Fruit fly (Drosophila melanogaster) whole organism, adult: Measurements from ENCODE around the gene foi.

Experiments used
- CG11617 ChIP-seq: fragments of 200-800 bp; sonication (Bioruptor generic); optimal IDR thresholded peaks from 2 replicates; lab custom pipeline; 2017; ENCODE audit warnings: mild to moderate bottlenecking, missing biosample characterization, missing genetic modification reagents, missing genetic modification characterization
- CG12768 ChIP-seq: fragments of 200-800 bp; sonication (Bioruptor generic); optimal IDR thresholded peaks from 2 replicates; lab custom pipeline; 2017; ENCODE audit warnings: missing biosample characterization, missing genetic modification characterization, mild to moderate bottlenecking, moderate library complexity, missing genetic modification reagents
- CG14711 ChIP-seq: fragments of 200-800 bp; sonication (Bioruptor generic); optimal IDR thresholded peaks from 2 replicates; lab custom pipeline; 2018; ENCODE audit warnings: missing biosample characterization, mild to moderate bottlenecking, missing genetic modification characterization, moderate library complexity
- CG1620 ChIP-seq: fragments of 200-800 bp; sonication (Bioruptor generic); optimal IDR thresholded peaks from 2 replicates; lab custom pipeline; 2016; ENCODE audit warnings: missing biosample characterization, missing genetic modification characterization
- CG33017 ChIP-seq: fragments of 200-800 bp; sonication (Bioruptor generic); optimal IDR thresholded peaks from 2 replicates; lab custom pipeline; 2018; ENCODE audit warnings: missing biosample characterization, mild to moderate bottlenecking, missing genetic modification characterization, moderate library complexity
- CG5204 ChIP-seq: fragments of 200-800 bp; sonication (Bioruptor generic); optimal IDR thresholded peaks from 2 replicates; lab custom pipeline; 2016; ENCODE audit warnings: missing biosample characterization, missing genetic modification characterization
- CG7045 ChIP-seq: fragments of 200-800 bp; sonication (Bioruptor generic); optimal IDR thresholded peaks from 2 replicates; lab custom pipeline; 2017; ENCODE audit warnings: missing biosample characterization, mild to moderate bottlenecking, missing genetic modification characterization
- CG7101 ChIP-seq: fragments of 200-800 bp; sonication (Bioruptor generic); optimal IDR thresholded peaks from 2 replicates; lab custom pipeline; 2018; ENCODE audit warnings: missing biosample characterization, mild to moderate bottlenecking, missing genetic modification characterization, moderate library complexity
- Clk ChIP-seq: fragments of 200-800 bp; sonication (Bioruptor generic); optimal IDR thresholded peaks from 2 replicates; lab custom pipeline; 2017; ENCODE audit warnings: missing biosample characterization, missing genetic modification characterization
- Crg-1 ChIP-seq: fragments of 200-800 bp; sonication (Bioruptor generic); optimal IDR thresholded peaks from 2 replicates; lab custom pipeline; 2016; ENCODE audit warnings: missing biosample characterization, missing genetic modification characterization
- Hr96 ChIP-seq: fragments of 200-800 bp; sonication (Bioruptor generic); optimal IDR thresholded peaks from 2 replicates; lab custom pipeline; 2016; ENCODE audit warnings: missing biosample characterization, missing genetic modification characterization
- Mnt ChIP-seq: fragments of 200-800 bp; sonication (Bioruptor generic); optimal IDR thresholded peaks from 2 replicates; lab custom pipeline; 2016; ENCODE audit warnings: missing biosample characterization, mild to moderate bottlenecking, missing genetic modification characterization
- bab1 ChIP-seq: fragments of 200-800 bp; sonication (Bioruptor generic); optimal IDR thresholded peaks from 3 replicates; lab custom pipeline; 2019; ENCODE audit warnings: missing biosample characterization, mild to moderate bottlenecking, missing genetic modification characterization, moderate library complexity
- cic ChIP-seq: fragments of 200-800 bp; sonication (Bioruptor generic); optimal IDR thresholded peaks from 2 replicates; lab custom pipeline; 2017; ENCODE audit warnings: missing biosample characterization, mild to moderate bottlenecking, missing genetic modification characterization, moderate library complexity
- cnc ChIP-seq, 2 experiments: fragments of >200 bp; optimal IDR thresholded peaks; 2 replicates each; lab custom pipeline; 2017
- kay ChIP-seq: fragments of 200-800 bp; sonication (Bioruptor generic); peaks from one replicate; lab custom pipeline; 2016; ENCODE audit warnings: missing biosample characterization, missing genetic modification characterization, borderline replicate concordance
- ovo ChIP-seq: fragments of 200-800 bp; sonication (Bioruptor generic); optimal IDR thresholded peaks from 2 replicates; lab custom pipeline; 2016; ENCODE audit warnings: missing biosample characterization, missing genetic modification characterization
- pad ChIP-seq: fragments of 200-800 bp; sonication (Bioruptor generic); optimal IDR thresholded peaks from 3 replicates; lab custom pipeline; 2017; ENCODE audit warnings: missing biosample characterization, missing genetic modification characterization, mild to moderate bottlenecking, moderate library complexity, missing genetic modification reagents
- tj ChIP-seq: fragments of 200-800 bp; sonication (Bioruptor generic); optimal IDR thresholded peaks from 3 replicates; lab custom pipeline; 2017; ENCODE audit warnings: missing biosample characterization, mild to moderate bottlenecking, missing genetic modification characterization, moderate library complexity
- toe ChIP-seq: fragments of 200-800 bp; sonication (Bioruptor generic); optimal IDR thresholded peaks from 2 replicates; lab custom pipeline; 2016; ENCODE audit warnings: missing biosample characterization, missing genetic modification characterization

Gene foi

dm6 chr3L:8536387-8536786, 11.3 kb downstream of the foi start:
- TF ChIP-seq Hr96 (GFP tag; lab: Kevin White, UChicago) (no peak), Clk (no peak), CG33017 (no peak), cnc (optimal IDR thresholded peaks at IDR 0.05; lab: Kevin White, UChicago) (no peak), Mnt (GFP tag; lab: Kevin White, UChicago) (no peak), pad (no peak), cic (GFP tag; lab: Kevin White, UChicago) (no peak), tj (GFP tag; lab: Kevin White, UChicago) (no peak), CG7101 (no peak), CG5204 (GFP tag; lab: Kevin White, UChicago) (no peak), CG1620 (no peak), CG12768 (GFP tag; lab: Kevin White, UChicago) (no peak), CG14711 (tag; lab: Kevin White, UChicago) (no peak), CG11617 (GFP tag; lab: Kevin White, UChicago) (no peak), bab1 (no peak)

dm6 chr3L:8538355-8538754, 13.3 kb downstream of the foi start:
- TF ChIP-seq CG1620 (no peak), toe (GFP tag; lab: Kevin White, UChicago) (no peak), kay (GFP tag; lab: Kevin White, UChicago) (no peak), cnc (optimal IDR thresholded peaks at IDR 0.05; lab: Kevin White, UChicago) (no peak), pad (no peak), tj (GFP tag; lab: Kevin White, UChicago) (no peak), CG7045 (GFP tag; lab: Kevin White, UChicago) (no peak), Mnt (GFP tag; lab: Kevin White, UChicago) (no peak), CG5204 (GFP tag; lab: Kevin White, UChicago) (no peak), Hr96 (GFP tag; lab: Kevin White, UChicago) (no peak), ovo (GFP tag; lab: Kevin White, UChicago) (no peak), Clk (no peak), CG12768 (GFP tag; lab: Kevin White, UChicago) (no peak), CG7101 (no peak), bab1 (no peak), cic (GFP tag; lab: Kevin White, UChicago) (no peak)

- TF ChIP-seq Crg-1 = no peak
- TF ChIP-seq CG7045 (GFP tag; lab: Kevin White, UChicago) = no peak
- TF ChIP-seq toe (GFP tag; lab: Kevin White, UChicago) = no peak
- TF ChIP-seq tj (GFP tag; lab: Kevin White, UChicago) = no peak
- no peak for TF ChIP-seq Clk
- TF ChIP-seq Mnt (GFP tag; lab: Kevin White, UChicago) = no peak
- no peak for TF ChIP-seq cnc (optimal IDR thresholded peaks at IDR 0.05; lab: Kevin White, UChicago)
- no peak for TF ChIP-seq CG14711 (tag; lab: Kevin White, UChicago)
- no peak for TF ChIP-seq CG33017
Observed at dm6 chr3L:8540509-8540908, 15.5 kb downstream of the foi start.

- no peak for TF ChIP-seq CG7101
- TF ChIP-seq CG7045 (GFP tag; lab: Kevin White, UChicago) = no peak
- TF ChIP-seq CG1620 = no peak
- no peak for TF ChIP-seq CG12768 (GFP tag; lab: Kevin White, UChicago)
- TF ChIP-seq ovo (GFP tag; lab: Kevin White, UChicago) = no peak
- no peak for TF ChIP-seq pad
- TF ChIP-seq toe (GFP tag; lab: Kevin White, UChicago) = no peak
- TF ChIP-seq CG14711 (tag; lab: Kevin White, UChicago) = no peak
- no peak for TF ChIP-seq CG5204 (GFP tag; lab: Kevin White, UChicago)
- TF ChIP-seq kay (GFP tag; lab: Kevin White, UChicago) = no peak
- no peak for TF ChIP-seq Clk
- no peak for TF ChIP-seq tj (GFP tag; lab: Kevin White, UChicago)
- TF ChIP-seq CG11617 (GFP tag; lab: Kevin White, UChicago) = no peak
- TF ChIP-seq cic (GFP tag; lab: Kevin White, UChicago) = no peak
- TF ChIP-seq CG33017 = no peak
- TF ChIP-seq bab1 = no peak
- no peak for TF ChIP-seq cnc (optimal IDR thresholded peaks at IDR 0.05; lab: Kevin White, UChicago)
Observed at dm6 chr3L:8541669-8542068, 16.6 kb downstream of the foi start.

dm6 chr3L:8542213-8542612, 17.2 kb downstream of the foi start:
- TF ChIP-seq CG33017 = no peak
- TF ChIP-seq CG1620 = no peak
- no peak for TF ChIP-seq CG7045 (GFP tag; lab: Kevin White, UChicago)
- TF ChIP-seq ovo (GFP tag; lab: Kevin White, UChicago) = no peak
- no peak for TF ChIP-seq CG5204 (GFP tag; lab: Kevin White, UChicago)
- no peak for TF ChIP-seq bab1
- TF ChIP-seq pad = no peak
- no peak for TF ChIP-seq CG11617 (GFP tag; lab: Kevin White, UChicago)
- TF ChIP-seq toe (GFP tag; lab: Kevin White, UChicago) = no peak
- no peak for TF ChIP-seq CG7101
- TF ChIP-seq Mnt (GFP tag; lab: Kevin White, UChicago) = no peak

- TF ChIP-seq CG7101 = no peak
Observed at dm6 chr3L:8543866-8544265, 18.8 kb downstream of the foi start.

dm6 chr3L:8544710-8545109, 19.7 kb downstream of the foi start, which contains the start of gene rhea:
TSS of gene rhea (plus strand) at chr3L:8545001.
- TF ChIP-seq tj (GFP tag; lab: Kevin White, UChicago) = peak; percentile 53
- peak; percentile 0 for TF ChIP-seq CG5204 (GFP tag; lab: Kevin White, UChicago)
- peak; percentile 6 for TF ChIP-seq CG11617 (GFP tag; lab: Kevin White, UChicago)
- TF ChIP-seq toe (GFP tag; lab: Kevin White, UChicago) = no peak
- peak; percentile 47 for TF ChIP-seq bab1
- TF ChIP-seq CG1620 = peak; percentile 5
- TF ChIP-seq Clk = no peak
- no peak for TF ChIP-seq CG7045 (GFP tag; lab: Kevin White, UChicago)
- TF ChIP-seq cnc (optimal IDR thresholded peaks at IDR 0.05; lab: Kevin White, UChicago) = no peak
- peak; percentile 37 for TF ChIP-seq CG14711 (tag; lab: Kevin White, UChicago)
- peak; percentile 1 for TF ChIP-seq kay (GFP tag; lab: Kevin White, UChicago)
